Worm (Caenorhabditis elegans) whole organism, L1 larva: ENCODE measurements around the gene nstp-1.

Experiments used
- F16B12.6 ChIP-seq: fragments of 150-350 bp; optimal IDR thresholded peaks from 2 replicates; lab custom pipeline; 2014; ENCODE audit warnings: missing biosample characterization, missing genetic modification characterization
- Y116A8C.19 ChIP-seq: sonication (generic microtip); optimal IDR thresholded peaks from 2 replicates; lab custom pipeline; 2016; ENCODE audit warnings: missing compliant biosample characterization, missing genetic modification characterization, borderline replicate concordance
- aha-1 ChIP-seq: fragments of 150-350 bp; optimal IDR thresholded peaks from 2 replicates; lab custom pipeline; 2014; ENCODE audit warnings: missing biosample characterization, missing genetic modification characterization
- ceh-63 ChIP-seq: fragments of 200-800 bp; sonication (Bioruptor generic); optimal IDR thresholded peaks from 2 replicates; lab custom pipeline; 2018; ENCODE audit warnings: mild to moderate bottlenecking, missing genetic modification characterization, missing compliant biosample characterization
- ceh-8 ChIP-seq: fragments of 200-800 bp; sonication (Bioruptor generic); optimal IDR thresholded peaks from 2 replicates; lab custom pipeline; 2018; ENCODE audit warnings: mild to moderate bottlenecking, missing genetic modification characterization, moderate library complexity, missing compliant biosample characterization
- ceh-82 ChIP-seq, 3 experiments: fragments of 150-350 bp in 1 of 3; sonication (generic microtip) in 2 of 3; optimal IDR thresholded peaks; 2 replicates each; lab custom pipeline; 2014 to 2017; ENCODE audit warnings: missing biosample characterization in 3 of 3, missing genetic modification characterization in 3 of 3
- ceh-90 ChIP-seq: sonication (generic microtip); optimal IDR thresholded peaks from 2 replicates; lab custom pipeline; 2016; ENCODE audit warnings: missing genetic modification characterization, missing compliant biosample characterization
- ces-1 ChIP-seq: fragments of 150-350 bp; optimal IDR thresholded peaks from 2 replicates; lab custom pipeline; 2014; ENCODE audit warnings: missing biosample characterization, missing genetic modification reagents, missing genetic modification characterization
- dpl-1 ChIP-seq, 3 experiments: fragments of 150-350 bp in 2 of 3; sonication (generic microtip) in 1 of 3; optimal IDR thresholded peaks; 2 replicates each; lab custom pipeline; 2014 to 2017; ENCODE audit warnings: missing biosample characterization in 3 of 3, missing genetic modification characterization in 3 of 3, missing genetic modification reagents in 3 of 3
- dsc-1 ChIP-seq: sonication (generic microtip); optimal IDR thresholded peaks from 2 replicates; lab custom pipeline; 2016; ENCODE audit warnings: mild to moderate bottlenecking, missing genetic modification characterization, missing compliant biosample characterization
- efl-1 ChIP-seq, 4 experiments: fragments of 150-350 bp; optimal IDR thresholded peaks in 3 of 4; peaks in 1 of 4; 1 replicate in 1 of 4; 2 replicates in 3 of 4; lab custom pipeline; 2014; ENCODE audit warnings: missing biosample characterization in 2 of 4, missing genetic modification characterization in 2 of 4, missing genetic modification reagents in 2 of 4
- efl-3 ChIP-seq: fragments of 200-800 bp; sonication (Bioruptor generic); optimal IDR thresholded peaks from 2 replicates; lab custom pipeline; 2018; ENCODE audit warnings: mild to moderate bottlenecking, missing genetic modification characterization, missing compliant biosample characterization
- fkh-10 ChIP-seq: sonication (generic microtip); optimal IDR thresholded peaks from 2 replicates; lab custom pipeline; 2017; ENCODE audit warnings: missing biosample characterization, missing genetic modification reagents, missing genetic modification characterization
- fkh-4 ChIP-seq: sonication (generic microtip); optimal IDR thresholded peaks from 2 replicates; lab custom pipeline; 2016; ENCODE audit warnings: missing compliant biosample characterization, missing genetic modification characterization, borderline replicate concordance
- fkh-8 ChIP-seq: sonication (generic microtip); optimal IDR thresholded peaks from 2 replicates; lab custom pipeline; 2016; ENCODE audit warnings: mild to moderate bottlenecking, missing genetic modification characterization, missing compliant biosample characterization
- fos-1 ChIP-seq: fragments of 150-350 bp; optimal IDR thresholded peaks from 2 replicates; lab custom pipeline; 2014; ENCODE audit warnings: missing biosample characterization, missing genetic modification characterization
- hlh-4 ChIP-seq: sonication (generic microtip); optimal IDR thresholded peaks from 2 replicates; lab custom pipeline; 2016; ENCODE audit warnings: mild to moderate bottlenecking, missing genetic modification characterization, missing compliant biosample characterization
- hpl-2 ChIP-seq: fragments of 150-350 bp; optimal IDR thresholded peaks from 2 replicates; lab custom pipeline; 2014; ENCODE audit warnings: missing biosample characterization, missing genetic modification reagents, missing genetic modification characterization
- irx-1 ChIP-seq: sonication (generic microtip); optimal IDR thresholded peaks from 2 replicates; lab custom pipeline; 2016; ENCODE audit warnings: missing genetic modification characterization, missing compliant biosample characterization
- jun-1 ChIP-seq: fragments of 150-350 bp; optimal IDR thresholded peaks from 2 replicates; lab custom pipeline; 2014; ENCODE audit warnings: missing biosample characterization, missing genetic modification reagents, missing genetic modification characterization
- lin-13 ChIP-seq: fragments of 150-350 bp; optimal IDR thresholded peaks from 2 replicates; lab custom pipeline; 2014; ENCODE audit warnings: missing biosample characterization, missing genetic modification reagents, missing genetic modification characterization
- lin-15B ChIP-seq: fragments of 150-350 bp; sonication (generic microtip); optimal IDR thresholded peaks from 3 replicates; lab custom pipeline; 2014; ENCODE audit warnings: missing biosample characterization, missing genetic modification characterization
- lin-35 ChIP-seq, 2 experiments: fragments of 150-350 bp; optimal IDR thresholded peaks; 2 replicates each; lab custom pipeline; 2014; ENCODE audit warnings: missing biosample characterization in 2 of 2, missing genetic modification characterization in 2 of 2, missing genetic modification reagents in 2 of 2
- lin-39 ChIP-seq: fragments of 150-350 bp; optimal IDR thresholded peaks from 2 replicates; lab custom pipeline; 2014; ENCODE audit warnings: missing biosample characterization, missing genetic modification reagents, missing genetic modification characterization
- lsy-2 ChIP-seq, 2 experiments: fragments of 150-350 bp; optimal IDR thresholded peaks; 2 replicates each; lab custom pipeline; 2014; ENCODE audit warnings: missing biosample characterization in 2 of 2, missing genetic modification characterization in 2 of 2
- mab-9 ChIP-seq: fragments of 200-800 bp; sonication (Bioruptor generic); IDR thresholded peaks from 2 replicates; pipeline ENCODE4 v1.3.6; 2022; ENCODE audit warnings: missing genetic modification reagents, missing genetic modification characterization, missing compliant biosample characterization
- mdl-1 ChIP-seq, 2 experiments: fragments of 150-350 bp; optimal IDR thresholded peaks; 2 replicates each; lab custom pipeline; 2014 to 2017; ENCODE audit warnings: missing biosample characterization in 2 of 2, missing genetic modification characterization in 2 of 2, inconsistent platforms in 1 of 2
- mep-1 ChIP-seq: fragments of 150-350 bp; optimal IDR thresholded peaks from 2 replicates; lab custom pipeline; 2014; ENCODE audit warnings: missing biosample characterization, missing genetic modification characterization
- nhr-12 ChIP-seq: sonication (generic microtip); optimal IDR thresholded peaks from 2 replicates; lab custom pipeline; 2017; ENCODE audit warnings: missing biosample characterization, missing genetic modification characterization
- nhr-19 ChIP-seq: fragments of 200-800 bp; sonication (Bioruptor generic); conservative IDR thresholded peaks from 2 replicates; pipeline ENCODE4 v1.3.6; 2022; ENCODE audit warnings: missing genetic modification characterization, missing compliant biosample characterization
- nhr-28 ChIP-seq: fragments of 150-350 bp; optimal IDR thresholded peaks from 2 replicates; lab custom pipeline; 2014; ENCODE audit warnings: missing biosample characterization, missing genetic modification characterization
- nhr-47 ChIP-seq: sonication (generic microtip); optimal IDR thresholded peaks from 2 replicates; lab custom pipeline; 2016; ENCODE audit warnings: mild to moderate bottlenecking, missing genetic modification characterization, moderate library complexity, missing compliant biosample characterization
- nhr-71 ChIP-seq: sonication (generic microtip); optimal IDR thresholded peaks from 2 replicates; lab custom pipeline; 2016; ENCODE audit warnings: mild to moderate bottlenecking, missing genetic modification characterization, moderate library complexity, missing compliant biosample characterization
- nhr-77 ChIP-seq: fragments of 150-350 bp; optimal IDR thresholded peaks from 2 replicates; lab custom pipeline; 2014; ENCODE audit warnings: missing biosample characterization, missing genetic modification characterization
- nhr-90 ChIP-seq: sonication (generic microtip); optimal IDR thresholded peaks from 2 replicates; lab custom pipeline; 2016; ENCODE audit warnings: mild to moderate bottlenecking, missing genetic modification characterization, missing compliant biosample characterization; ENCODE audit not compliant: poor library complexity
- rnt-1 ChIP-seq: sonication (generic microtip); optimal IDR thresholded peaks from 2 replicates; lab custom pipeline; 2016; ENCODE audit warnings: mild to moderate bottlenecking, missing genetic modification characterization, moderate library complexity, missing compliant biosample characterization
- snpc-4 ChIP-seq: fragments of 150-350 bp; optimal IDR thresholded peaks from 2 replicates; lab custom pipeline; 2014; ENCODE audit warnings: missing biosample characterization, missing genetic modification characterization
- snu-23 ChIP-seq: sonication (generic microtip); optimal IDR thresholded peaks from 2 replicates; lab custom pipeline; 2016; ENCODE audit warnings: missing genetic modification characterization, missing compliant biosample characterization
- sox-4 ChIP-seq: sonication (generic microtip); optimal IDR thresholded peaks from 2 replicates; lab custom pipeline; 2016; ENCODE audit warnings: missing genetic modification characterization, missing compliant biosample characterization
- sptf-1 ChIP-seq: fragments of 150-350 bp; optimal IDR thresholded peaks from 2 replicates; lab custom pipeline; 2014; ENCODE audit warnings: missing biosample characterization, missing genetic modification characterization
- swsn-7 ChIP-seq: sonication (generic microtip); optimal IDR thresholded peaks from 2 replicates; lab custom pipeline; 2016; ENCODE audit warnings: missing genetic modification characterization, missing compliant biosample characterization
- tbx-2 ChIP-seq: sonication (generic microtip); optimal IDR thresholded peaks from 2 replicates; lab custom pipeline; 2016; ENCODE audit warnings: missing genetic modification characterization, missing compliant biosample characterization
- unc-30 ChIP-seq: sonication (generic microtip); optimal IDR thresholded peaks from 2 replicates; lab custom pipeline; 2017; ENCODE audit warnings: missing biosample characterization, missing genetic modification characterization
- unc-98 ChIP-seq: fragments of 200-800 bp; sonication (Bioruptor generic); IDR thresholded peaks from 2 replicates; pipeline ENCODE4 v1.3.6; 2022; ENCODE audit warnings: missing genetic modification characterization, missing compliant biosample characterization
- xbp-1 ChIP-seq: sonication (generic microtip); optimal IDR thresholded peaks from 2 replicates; lab custom pipeline; 2016; ENCODE audit warnings: missing genetic modification characterization, missing compliant biosample characterization
- ztf-11 ChIP-seq, 2 experiments: sonication (generic microtip); optimal IDR thresholded peaks; 2 replicates each; lab custom pipeline; 2016 to 2017; ENCODE audit warnings: missing genetic modification characterization in 2 of 2, missing biosample characterization in 1 of 2, missing compliant biosample characterization in 1 of 2
- ztf-4 ChIP-seq: fragments of 150-350 bp; optimal IDR thresholded peaks from 2 replicates; lab custom pipeline; 2014; ENCODE audit warnings: missing biosample characterization, missing genetic modification characterization

nstp-1 gene

ce11 chrIV:8947146-8947545, 37.5 kb upstream of the nstp-1 start (continued):
- TF ChIP-seq sox-4 (no peak), mab-9 (GFP tag; lab: Robert Waterston, UW) (no peak), ztf-11 (tag; optimal IDR thresholded peaks at IDR 0.05; lab: Kevin White, UChicago) (peak in 1 of 2 experiments; percentile 29), nhr-28 (no peak), nhr-19 (GFP tag; lab: Robert Waterston, UW) (no peak; the same call in 1 of the 2 replicates), fkh-8 (tag; lab: Kevin White, UChicago) (peak; percentile 73), ces-1 (GFP tag; lab: Kevin White, UChicago) (no peak), swsn-7 (tag; lab: Kevin White, UChicago) (peak; percentile 42), unc-30 (tag; lab: Kevin White, UChicago) (no peak)

- TF ChIP-seq snpc-4 (tag; lab: Kevin White, UChicago) (peak; percentile 63), ceh-63 (GFP tag; lab: Kevin White, UChicago) (no peak), tbx-2 (tag; lab: Kevin White, UChicago) (peak; percentile 79), fkh-8 (tag; lab: Kevin White, UChicago) (peak; percentile 43), nhr-28 (no peak), hlh-4 (tag; lab: Kevin White, UChicago) (no peak), snu-23 (peak; percentile 93), nhr-77 (tag; lab: Kevin White, UChicago) (no peak), unc-98 (GFP tag; lab: Robert Waterston, UW) (no peak), dpl-1 (GFP tag; optimal IDR thresholded peaks at IDR 0.05; lab: Kevin White, UChicago) (peak; percentile 23 to 70 (median 53)), efl-3 (GFP tag; lab: Kevin White, UChicago) (no peak), aha-1 (no peak), jun-1 (tag; lab: Kevin White, UChicago) (peak; percentile 53), lin-35 (GFP tag; optimal IDR thresholded peaks at IDR 0.05; lab: Kevin White, UChicago) (peak; percentile 9 to 91), mdl-1 (tag; optimal IDR thresholded peaks at IDR 0.05; lab: Kevin White, UChicago) (peak in 1 of 2 experiments; percentile 99), irx-1 (tag; lab: Kevin White, UChicago) (peak; percentile 65), xbp-1 (tag; lab: Kevin White, UChicago) (peak; percentile 64), fkh-4 (tag; lab: Kevin White, UChicago) (no peak), hpl-2 (no peak), fos-1 (peak; percentile 12), fkh-10 (GFP tag; lab: Kevin White, UChicago) (no peak), Y116A8C.19 (tag; lab: Kevin White, UChicago) (no peak), nhr-19 (GFP tag; lab: Robert Waterston, UW) (peak; percentile 80), ceh-90 (tag; lab: Kevin White, UChicago) (no peak), ztf-4 (tag; lab: Kevin White, UChicago) (no peak), efl-1 (optimal IDR thresholded peaks at IDR 0.05; lab: Kevin White, UChicago) (peak; percentile 41 to 53), efl-1 (GFP tag; optimal IDR thresholded peaks at IDR 0.05 in 1 of 2; lab: Kevin White, UChicago) (peak; percentile 23 to 96), lin-13 (GFP tag; lab: Kevin White, UChicago) (peak; percentile 22), sox-4 (no peak), swsn-7 (tag; lab: Kevin White, UChicago) (peak; percentile 70), F16B12.6 (tag; lab: Kevin White, UChicago) (no peak), ceh-82 (tag; optimal IDR thresholded peaks at IDR 0.05; lab: Kevin White, UChicago) (no peak), rnt-1 (peak; percentile 29), lsy-2 (tag; optimal IDR thresholded peaks at IDR 0.05; lab: Kevin White, UChicago) (peak; percentile 81 to 82), lin-39 (tag; lab: Kevin White, UChicago) (no peak), lin-15B (no peak), ceh-8 (no peak), nhr-90 (tag; lab: Kevin White, UChicago) (peak; percentile 92), ztf-11 (tag; optimal IDR thresholded peaks at IDR 0.05; lab: Kevin White, UChicago) (peak in 1 of 2 experiments; percentile 24), nhr-47 (peak; percentile 88), nhr-12 (no peak), nhr-71 (peak; percentile 94), sptf-1 (no peak), mep-1 (peak; percentile 90), unc-30 (tag; lab: Kevin White, UChicago) (no peak), dsc-1 (tag; lab: Kevin White, UChicago) (no peak)
Measured at ce11 chrIV:8949078-8950039, 35.3 kb upstream of the nstp-1 start.
